Worm (Caenorhabditis elegans) whole organism, young adult: Measurements from ENCODE around the gene F54E12.2.
A peak's percentile ranks its signal among the peaks of the same experiment; 100 is the strongest.

Experiments
- F22D6.2 ChIP-seq: sonication (generic microtip); optimal IDR thresholded peaks from 2 replicates; lab custom pipeline; 2016; ENCODE audit warnings: mild to moderate bottlenecking, missing genetic modification characterization, missing compliant biosample characterization
- F57A8.1 ChIP-seq: fragments of 200-800 bp; sonication (Bioruptor generic); optimal IDR thresholded peaks from 2 replicates; lab custom pipeline; 2018; ENCODE audit warnings: mild to moderate bottlenecking, missing genetic modification characterization, moderate library complexity, missing compliant biosample characterization
- F57C9.4 ChIP-seq: sonication (generic microtip); optimal IDR thresholded peaks from 2 replicates; lab custom pipeline; 2017; ENCODE audit warnings: mild to moderate bottlenecking, missing genetic modification characterization, missing compliant biosample characterization
- T26A5.8 ChIP-seq: sonication (generic microtip); optimal IDR thresholded peaks from 2 replicates; lab custom pipeline; 2016; ENCODE audit warnings: missing genetic modification characterization, missing compliant biosample characterization
- ZK185.1 ChIP-seq: sonication (generic microtip); optimal IDR thresholded peaks from 2 replicates; lab custom pipeline; 2016; ENCODE audit warnings: mild to moderate bottlenecking, missing genetic modification characterization, missing compliant biosample characterization; ENCODE audit not compliant: poor library complexity, severe bottlenecking
- aptf-2 ChIP-seq: fragments of 200-800 bp; sonication (Bioruptor generic); conservative IDR thresholded peaks from 2 replicates; pipeline ENCODE4 v1.3.6; 2022; ENCODE audit warnings: missing genetic modification reagents, missing genetic modification characterization, missing compliant biosample characterization
- atf-7 ChIP-seq: sonication (generic microtip); optimal IDR thresholded peaks from 2 replicates; lab custom pipeline; 2017; ENCODE audit warnings: mild to moderate bottlenecking, missing genetic modification characterization, missing compliant biosample characterization
- attf-6 ChIP-seq: fragments of 200-800 bp; sonication (Bioruptor generic); IDR thresholded peaks from 2 replicates; pipeline ENCODE4 v1.3.6; 2022; ENCODE audit warnings: missing genetic modification reagents, missing genetic modification characterization, missing compliant biosample characterization
- ceh-100 ChIP-seq: fragments of 200-800 bp; sonication (Bioruptor generic); IDR thresholded peaks from 2 replicates; pipeline ENCODE4 v1.3.6; 2022; ENCODE audit warnings: missing genetic modification reagents, missing genetic modification characterization, missing compliant biosample characterization
- ceh-27 ChIP-seq: fragments of 200-800 bp; sonication (Bioruptor generic); optimal IDR thresholded peaks from 2 replicates; lab custom pipeline; 2018; ENCODE audit warnings: mild to moderate bottlenecking, missing genetic modification characterization, moderate library complexity, missing compliant biosample characterization
- dox-1 ChIP-seq: fragments of 200-800 bp; sonication (Bioruptor generic); IDR thresholded peaks from 2 replicates; pipeline ENCODE4 v1.3.6; 2022; ENCODE audit warnings: missing genetic modification reagents, missing genetic modification characterization, missing compliant biosample characterization
- dpff-1 ChIP-seq: sonication (generic microtip); optimal IDR thresholded peaks from 2 replicates; lab custom pipeline; 2017; ENCODE audit warnings: mild to moderate bottlenecking, missing genetic modification characterization, missing compliant biosample characterization
- dpl-1 ChIP-seq: fragments of 150-350 bp; optimal IDR thresholded peaks from 2 replicates; lab custom pipeline; 2014; ENCODE audit warnings: missing biosample characterization, missing genetic modification reagents, missing genetic modification characterization
- efl-1 ChIP-seq: fragments of 150-350 bp; optimal IDR thresholded peaks from 2 replicates; lab custom pipeline; 2014; ENCODE audit warnings: missing biosample characterization, missing genetic modification reagents, missing genetic modification characterization
- ets-4 ChIP-seq: fragments of 200-800 bp; sonication (Bioruptor generic); optimal IDR thresholded peaks from 2 replicates; lab custom pipeline; 2018; ENCODE audit warnings: mild to moderate bottlenecking, missing genetic modification characterization, missing compliant biosample characterization
- hsf-1 ChIP-seq: fragments of 200-800 bp; sonication (Bioruptor generic); IDR thresholded peaks from 2 replicates; pipeline ENCODE4 v1.3.6; 2022; ENCODE audit warnings: missing genetic modification reagents, missing genetic modification characterization, missing compliant biosample characterization
- let-526 ChIP-seq: fragments of 200-800 bp; sonication (Bioruptor generic); IDR thresholded peaks from 2 replicates; pipeline ENCODE4 v1.3.6; 2022; ENCODE audit warnings: missing genetic modification reagents, missing genetic modification characterization, missing compliant biosample characterization
- let-607 ChIP-seq, 2 experiments: fragments of 200-800 bp in 1 of 2; sonication (Bioruptor generic) in 1 of 2; sonication (generic microtip) in 1 of 2; optimal IDR thresholded peaks; 2 replicates each; lab custom pipeline; 2016 to 2018; ENCODE audit warnings: mild to moderate bottlenecking in 2 of 2, missing compliant biosample characterization in 2 of 2, missing genetic modification characterization in 2 of 2, moderate library complexity in 2 of 2, missing genotype in 1 of 2
- lin-35 ChIP-seq, 3 experiments: fragments of 150-350 bp in 2 of 3; sonication (generic microtip) in 1 of 3; optimal IDR thresholded peaks; 2 replicates each; lab custom pipeline; 2014 to 2018; ENCODE audit warnings: missing biosample characterization in 3 of 3, missing genetic modification characterization in 3 of 3, missing genetic modification reagents in 3 of 3
- lin-40 ChIP-seq: sonication (generic microtip); optimal IDR thresholded peaks from 2 replicates; lab custom pipeline; 2016; ENCODE audit warnings: missing genetic modification characterization, mild to moderate bottlenecking, missing compliant biosample characterization, missing genotype, missing genetic modification reagents
- lir-1 ChIP-seq: fragments of 200-800 bp; sonication (Bioruptor generic); conservative IDR thresholded peaks from 2 replicates; pipeline ENCODE4 v1.3.6; 2022; ENCODE audit warnings: missing genetic modification reagents, missing genetic modification characterization, missing compliant biosample characterization
- lsl-1 ChIP-seq: fragments of 200-800 bp; sonication (Bioruptor generic); optimal IDR thresholded peaks from 2 replicates; lab custom pipeline; 2018; ENCODE audit warnings: mild to moderate bottlenecking, missing genetic modification characterization, moderate library complexity, missing compliant biosample characterization
- madf-6 ChIP-seq: fragments of 200-800 bp; sonication (Bioruptor generic); IDR thresholded peaks from 2 replicates; pipeline ENCODE4 v1.3.6; 2022; ENCODE audit warnings: missing genetic modification reagents, missing genetic modification characterization, missing compliant biosample characterization
- madf-8 ChIP-seq: fragments of 200-800 bp; sonication (Bioruptor generic); conservative IDR thresholded peaks from 2 replicates; pipeline ENCODE4 v1.3.6; 2022; ENCODE audit warnings: missing genetic modification reagents, missing genetic modification characterization, missing compliant biosample characterization
- nfya-2 ChIP-seq: fragments of 200-800 bp; sonication (Bioruptor generic); IDR thresholded peaks from 2 replicates; pipeline ENCODE4 v1.3.6; 2022; ENCODE audit warnings: missing genetic modification reagents, missing genetic modification characterization, missing compliant biosample characterization
- nhr-80 ChIP-seq: sonication (generic microtip); optimal IDR thresholded peaks from 2 replicates; lab custom pipeline; 2016; ENCODE audit warnings: missing genetic modification characterization, missing compliant biosample characterization
- pbrm-1 ChIP-seq: fragments of 200-800 bp; sonication (Bioruptor generic); IDR thresholded peaks from 2 replicates; pipeline ENCODE4 v1.3.6; 2022; ENCODE audit warnings: missing genetic modification reagents, missing genetic modification characterization, missing compliant biosample characterization
- rec-8 ChIP-seq, 2 experiments: sonication (generic microtip); optimal IDR thresholded peaks; 2 replicates each; lab custom pipeline; 2016; ENCODE audit warnings: mild to moderate bottlenecking in 2 of 2, missing genetic modification characterization in 2 of 2, missing genetic modification reagents in 2 of 2, missing genotype in 2 of 2, missing biosample characterization in 1 of 2, missing compliant biosample characterization in 1 of 2, moderate library complexity in 1 of 2
- snpc-1.1 ChIP-seq: sonication (generic microtip); optimal IDR thresholded peaks from 2 replicates; lab custom pipeline; 2017; ENCODE audit warnings: missing genetic modification characterization, mild to moderate bottlenecking, missing compliant biosample characterization, antibody characterized with exemption, moderate library complexity, missing genotype, missing genetic modification reagents; ENCODE audit not compliant: insufficient read depth
- snpc-3.4 ChIP-seq: sonication (generic microtip); optimal IDR thresholded peaks from 2 replicates; lab custom pipeline; 2017; ENCODE audit warnings: missing genetic modification characterization, mild to moderate bottlenecking, missing compliant biosample characterization, antibody characterized with exemption, moderate library complexity, missing genotype, missing genetic modification reagents
- somi-1 ChIP-seq: fragments of 200-800 bp; sonication (Bioruptor generic); optimal IDR thresholded peaks from 2 replicates; lab custom pipeline; 2018; ENCODE audit warnings: mild to moderate bottlenecking, missing genetic modification characterization, missing compliant biosample characterization
- tbp1 ChIP-seq: fragments of 200-800 bp; sonication (Bioruptor generic); optimal IDR thresholded peaks from 2 replicates; lab custom pipeline; 2018; ENCODE audit warnings: mild to moderate bottlenecking, missing genetic modification characterization, missing compliant biosample characterization
- tlf-1 ChIP-seq: fragments of 200-800 bp; sonication (Bioruptor generic); optimal IDR thresholded peaks from 2 replicates; lab custom pipeline; 2018; ENCODE audit warnings: mild to moderate bottlenecking, missing genetic modification characterization, missing compliant biosample characterization
- unc-130 ChIP-seq: sonication (generic microtip); optimal IDR thresholded peaks from 2 replicates; lab custom pipeline; 2016; ENCODE audit warnings: missing genetic modification reagents, missing genetic modification characterization, missing compliant biosample characterization
- zfh-2 ChIP-seq: fragments of 200-800 bp; sonication (Bioruptor generic); conservative IDR thresholded peaks from 2 replicates; pipeline ENCODE4 v1.3.6; 2022; ENCODE audit warnings: missing genetic modification reagents, missing genetic modification characterization, missing compliant biosample characterization
- ztf-3 ChIP-seq: fragments of 200-800 bp; sonication (Bioruptor generic); optimal IDR thresholded peaks from 2 replicates; lab custom pipeline; 2018; ENCODE audit warnings: mild to moderate bottlenecking, missing genetic modification characterization, missing compliant biosample characterization

F54E12.2 gene

ce11 chrIV:11317119-11317518, 19.9 kb downstream of the F54E12.2 start, which contains the start of gene gspd-1:
gspd-1 (plus strand) TSS chrIV:11317419.
- TF ChIP-seq dpl-1 (GFP tag; lab: Kevin White, UChicago), result no peak
- TF ChIP-seq lin-40 (tag; lab: Kevin White, UChicago), result no peak
- no peak for TF ChIP-seq ets-4 (GFP tag; lab: Kevin White, UChicago)
- TF ChIP-seq madf-6, result no peak
- no peak for TF ChIP-seq ceh-100 (GFP tag; lab: Robert Waterston, UW)
- TF ChIP-seq let-526 (GFP tag; lab: Robert Waterston, UW), result no peak
- TF ChIP-seq snpc-1.1 (tag; lab: Kevin White, UChicago), result no peak
- TF ChIP-seq attf-6 (GFP tag; lab: Robert Waterston, UW), result no peak
- TF ChIP-seq somi-1 (GFP tag; lab: Kevin White, UChicago), result no peak
- no peak for TF ChIP-seq tlf-1 (GFP tag; lab: Kevin White, UChicago)
- TF ChIP-seq pbrm-1, result no peak
- TF ChIP-seq F57C9.4 (tag; lab: Kevin White, UChicago), result no peak
- no peak for TF ChIP-seq dpff-1
- TF ChIP-seq lsl-1 (GFP tag; lab: Kevin White, UChicago), result no peak
- no peak for TF ChIP-seq aptf-2
- TF ChIP-seq tbp1 (GFP tag; lab: Kevin White, UChicago), result no peak
- no peak for TF ChIP-seq ztf-3 (GFP tag; lab: Kevin White, UChicago)
- TF ChIP-seq F57A8.1, result no peak

- TF ChIP-seq T26A5.8 (tag; lab: Kevin White, UChicago), result no peak
These were observed 20.3 kb downstream of the F54E12.2 start for ce11 chrIV:11316640-11317039.

ce11 chrIV:11316106-11316505, 20.9 kb downstream of the F54E12.2 start:
- TF ChIP-seq nhr-80 (tag; lab: Kevin White, UChicago), result peak; percentile 5
- no peak for TF ChIP-seq lsl-1 (GFP tag; lab: Kevin White, UChicago)
- TF ChIP-seq F22D6.2 (tag; lab: Kevin White, UChicago), result no peak
- no peak for TF ChIP-seq zfh-2
- TF ChIP-seq, all 124 proteins: peak for 1

ce11 chrIV:11315688-11316087, 21.3 kb downstream of the F54E12.2 start:
- TF ChIP-seq hsf-1 (GFP tag; lab: Robert Waterston, UW) (peak; percentile 51; the same call in 1 of the 2 replicates), lir-1 (GFP tag; lab: Robert Waterston, UW) (no peak)

DNA sequence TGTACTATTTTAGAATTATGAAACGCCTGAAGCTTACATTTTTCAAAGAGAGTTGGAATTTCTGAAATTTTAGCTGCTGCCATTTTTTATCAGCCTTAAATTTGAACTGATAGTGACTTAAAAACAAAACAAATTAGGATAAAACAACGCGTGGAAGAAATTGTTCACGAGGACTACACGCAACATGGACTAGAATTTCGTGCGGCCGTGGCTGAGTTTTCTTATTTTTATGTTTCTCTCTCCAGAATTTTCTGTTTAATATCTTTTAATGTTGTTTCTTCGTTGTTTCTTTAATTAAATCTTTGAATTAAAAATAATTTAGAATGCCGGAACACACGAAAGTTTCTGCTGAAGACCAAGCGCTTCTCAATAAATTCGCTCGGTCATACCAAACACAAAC, 22.1 kb downstream of the F54E12.2 start, which contains the start of the genes B0035.3, B0035.22 and pfd-4:
Gene B0035.3 (minus strand): TSS at position 114 of the 400 bp plus-strand sequence.
Gene B0035.22 (plus strand): TSS at position 269 of the 400 bp plus-strand sequence.
Gene pfd-4 (plus strand): TSS at position 323 of the 400 bp plus-strand sequence.
- TF ChIP-seq dox-1 (GFP tag; lab: Robert Waterston, UW) (peak; percentile 45), snpc-3.4 (tag; lab: Kevin White, UChicago) (peak; percentile 10), let-607 (tag; optimal IDR thresholded peaks at IDR 0.05; lab: Kevin White, UChicago) (peak in 1 of 2 experiments; percentile 52), snpc-1.1 (tag; lab: Kevin White, UChicago) (no peak), let-526 (GFP tag; lab: Robert Waterston, UW) (0 out of 2 replicates have a peak, but pooled peaks have one; percentile 52), lin-35 (GFP tag; optimal IDR thresholded peaks at IDR 0.05; lab: Kevin White, UChicago) (peak in 1 of 3 experiments; percentile 15), unc-130 (GFP tag; lab: Kevin White, UChicago) (peak; percentile 50), ZK185.1 (tag; lab: Kevin White, UChicago) (peak; percentile 62), madf-8 (GFP tag; lab: Robert Waterston, UW) (no peak), rec-8 (tag; optimal IDR thresholded peaks at IDR 0.05; lab: Kevin White, UChicago) (peak in 1 of 2 experiments; percentile 2), nfya-2 (no peak), ceh-27 (GFP tag; lab: Kevin White, UChicago) (peak; percentile 35), madf-6 (peak; percentile 34; the same call in 1 of the 2 replicates), lin-40 (tag; lab: Kevin White, UChicago) (peak; percentile 13), F57A8.1 (no peak), atf-7 (tag; lab: Kevin White, UChicago) (no peak), efl-1 (GFP tag; lab: Kevin White, UChicago) (no peak)
